Worm (Caenorhabditis elegans): Measurements from ENCODE around the gene fbxa-106.

The fbxa-106 gene

DNA sequence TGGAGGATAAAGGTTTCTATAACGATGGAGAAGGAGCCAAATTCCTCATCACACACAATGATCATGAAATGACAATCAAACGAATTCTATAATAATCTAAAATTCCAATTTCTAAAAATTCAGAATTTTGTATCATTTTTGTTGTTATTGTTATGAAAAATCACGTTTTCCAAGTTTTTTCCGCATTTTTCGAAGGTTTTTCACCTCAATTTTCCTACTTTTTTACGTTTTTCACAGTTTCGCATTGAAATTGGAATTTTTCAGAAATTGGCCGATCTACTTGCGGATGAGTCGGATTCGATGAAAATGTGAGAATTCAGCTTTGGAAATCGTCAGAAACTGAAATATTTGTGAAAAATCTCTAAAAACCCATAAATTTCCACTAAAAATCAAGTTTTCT, 40.1 kb upstream of the fbxa-106 start, which contains the start of gene fbxa-210:
TSS of gene fbxa-210 (plus strand) at position 301 of the 400 bp plus-strand sequence.
- TF ChIP-seq nhr-237 (tag; optimal IDR thresholded peaks at IDR 0.05) (no peak), nhr-76 (tag; optimal IDR thresholded peaks at IDR 0.05) (no peak), fos-1 (tag; optimal IDR thresholded peaks at IDR 0.05) (no peak), nhr-11 (tag; optimal IDR thresholded peaks at IDR 0.05) (no peak), elt-1 (tag; optimal IDR thresholded peaks at IDR 0.05) (no peak), tbx-2 (tag; optimal IDR thresholded peaks at IDR 0.05) (no peak), ceh-82 (tag; optimal IDR thresholded peaks at IDR 0.05) (no peak), nhr-25 (tag; optimal IDR thresholded peaks at IDR 0.05) (no peak), elt-2 (tag; optimal IDR thresholded peaks at IDR 0.05) (no peak), ama-1 (optimal IDR thresholded peaks at IDR 0.05) (no peak), ZK546.5 (tag; optimal IDR thresholded peaks at IDR 0.05) (no peak)

DNA sequence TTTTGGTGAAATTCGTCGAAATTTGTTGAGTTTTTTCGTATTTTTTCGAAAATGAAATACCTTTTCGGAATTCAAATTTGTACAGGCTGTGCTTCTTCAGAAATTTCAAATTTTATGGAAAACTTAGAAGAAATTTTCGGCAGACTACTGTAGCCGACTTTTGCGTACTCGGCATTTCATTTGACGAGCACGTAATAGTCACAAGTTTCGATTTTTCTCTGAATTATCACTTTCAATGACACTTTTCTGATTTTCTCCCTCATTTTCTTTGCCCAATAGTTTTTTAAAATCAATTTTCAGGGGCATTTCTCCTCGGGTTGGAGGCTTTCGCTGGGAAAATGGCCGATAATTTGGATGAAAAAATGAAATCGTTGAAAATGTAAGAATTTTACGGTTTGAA, 38.6 kb upstream of the fbxa-106 start, which contains the start of gene fbxa-107:
TSS of gene fbxa-107 (plus strand) at position 301 of the 400 bp plus-strand sequence.
- TF ChIP-seq nhr-11 (tag; optimal IDR thresholded peaks at IDR 0.05) = no peak
- no peak for TF ChIP-seq fkh-10 (GFP tag; optimal IDR thresholded peaks at IDR 0.05)
- no peak for TF ChIP-seq snpc-4 (tag; optimal IDR thresholded peaks at IDR 0.05)
- TF ChIP-seq hmg-11 (tag; optimal IDR thresholded peaks at IDR 0.05) = no peak
- no peak for TF ChIP-seq nhr-23 (tag; optimal IDR thresholded peaks at IDR 0.05)
- TF ChIP-seq tbx-2 (tag; optimal IDR thresholded peaks at IDR 0.05) = no peak
- no peak for TF ChIP-seq ceh-82 (tag; optimal IDR thresholded peaks at IDR 0.05)
- TF ChIP-seq nhr-67 (tag; optimal IDR thresholded peaks at IDR 0.05) = no peak
- no peak for TF ChIP-seq nhr-237 (tag; optimal IDR thresholded peaks at IDR 0.05)
- TF ChIP-seq mdl-1 (tag; optimal IDR thresholded peaks at IDR 0.05) = no peak
- no peak for TF ChIP-seq pqm-1 (tag; optimal IDR thresholded peaks at IDR 0.05)
- TF ChIP-seq nhr-77 (tag; optimal IDR thresholded peaks at IDR 0.05) = no peak
- no peak for TF ChIP-seq egl-27 (tag; optimal IDR thresholded peaks at IDR 0.05)
- TF ChIP-seq nfya-1 (tag; optimal IDR thresholded peaks at IDR 0.05; ENCODE audit: insufficient read depth) = no peak
- TF ChIP-seq ama-1 (optimal IDR thresholded peaks at IDR 0.05) = no peak
- TF ChIP-seq lin-39 (tag; optimal IDR thresholded peaks at IDR 0.05) = no peak
- TF ChIP-seq lsy-12 (tag; optimal IDR thresholded peaks at IDR 0.05) = no peak
- TF ChIP-seq mml-1 (tag; optimal IDR thresholded peaks at IDR 0.05) = no peak

DNA sequence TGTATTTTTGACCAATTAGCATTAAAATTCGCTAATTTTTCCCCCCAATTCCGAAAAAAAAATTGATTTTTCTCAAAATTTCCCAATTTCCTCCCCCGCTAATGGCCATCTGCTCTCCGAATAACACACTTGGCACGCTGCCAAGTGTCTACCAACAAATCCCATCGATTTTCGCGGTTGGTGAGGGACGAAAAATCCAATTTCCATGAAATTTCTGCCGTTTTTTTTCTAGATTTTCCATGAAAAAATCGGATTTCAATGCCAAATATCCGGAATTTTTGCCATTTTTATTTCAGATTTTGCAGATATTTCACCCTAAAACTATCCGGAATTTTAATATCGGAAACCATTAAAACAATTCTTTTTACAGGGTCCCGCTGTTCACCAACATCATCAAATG, 24.4 kb upstream of the fbxa-106 start:
- TF ChIP-seq sea-2 (GFP tag; optimal IDR thresholded peaks at IDR 0.05) = no peak
- TF ChIP-seq fkh-2 (tag; optimal IDR thresholded peaks at IDR 0.05) = no peak
- TF ChIP-seq fos-1 (tag; optimal IDR thresholded peaks at IDR 0.05) = no peak
- TF ChIP-seq pqm-1 (tag; optimal IDR thresholded peaks at IDR 0.05) = no peak
- TF ChIP-seq aly-2 (tag; optimal IDR thresholded peaks at IDR 0.05) = no peak
- no peak for TF ChIP-seq zag-1 (tag; optimal IDR thresholded peaks at IDR 0.05)
- TF ChIP-seq pha-4 (tag; optimal IDR thresholded peaks at IDR 0.05) = no peak
- no peak for TF ChIP-seq nhr-76 (tag; optimal IDR thresholded peaks at IDR 0.05)
- no peak for TF ChIP-seq hmg-11 (tag; optimal IDR thresholded peaks at IDR 0.05)

DNA sequence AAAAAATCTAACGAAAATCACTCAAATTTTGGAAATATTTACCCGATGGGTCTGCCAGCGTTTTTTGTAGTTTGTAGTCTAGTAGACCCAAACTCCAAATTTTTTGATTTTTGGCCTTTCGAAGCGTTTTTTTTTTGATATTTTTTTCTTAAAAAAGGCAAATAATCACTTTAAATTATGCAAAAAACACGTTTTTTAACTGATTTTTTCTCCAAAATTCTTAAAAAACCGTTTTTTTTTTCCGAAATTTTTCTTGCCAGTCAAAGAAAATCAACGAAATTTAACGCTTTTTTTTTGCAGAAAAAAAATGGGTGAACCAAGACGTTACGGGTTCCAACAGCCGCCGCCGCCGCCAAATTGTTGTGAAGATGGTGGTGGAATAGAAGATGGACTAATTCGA, 23.0 kb upstream of the fbxa-106 start, which contains the start of gene Y37H2A.1:
TSS of gene Y37H2A.1 (plus strand) at position 301 of the 400 bp plus-strand sequence.
- TF ChIP-seq lsy-12 (tag; optimal IDR thresholded peaks at IDR 0.05) (no peak), elt-1 (tag; optimal IDR thresholded peaks at IDR 0.05) (no peak), ceh-82 (tag; optimal IDR thresholded peaks at IDR 0.05) (no peak), pqm-1 (tag; optimal IDR thresholded peaks at IDR 0.05) (no peak), R02D3.7 (tag; optimal IDR thresholded peaks at IDR 0.05) (no peak), sea-2 (GFP tag; optimal IDR thresholded peaks at IDR 0.05) (no peak), nhr-23 (tag; optimal IDR thresholded peaks at IDR 0.05) (no peak), nhr-76 (tag; optimal IDR thresholded peaks at IDR 0.05) (no peak), egl-27 (tag; optimal IDR thresholded peaks at IDR 0.05) (no peak), lin-15B (tag; optimal IDR thresholded peaks at IDR 0.05) (no peak), nhr-28 (tag; optimal IDR thresholded peaks at IDR 0.05) (no peak), zag-1 (tag; optimal IDR thresholded peaks at IDR 0.05) (no peak), tbx-2 (tag; optimal IDR thresholded peaks at IDR 0.05) (no peak), ztf-11 (tag; optimal IDR thresholded peaks at IDR 0.05) (no peak), fos-1 (tag; optimal IDR thresholded peaks at IDR 0.05) (no peak), mml-1 (tag; optimal IDR thresholded peaks at IDR 0.05) (no peak), daf-12 (tag; optimal IDR thresholded peaks at IDR 0.05) (no peak), jun-1 (tag; optimal IDR thresholded peaks at IDR 0.05) (no peak), ceh-28 (tag; optimal IDR thresholded peaks at IDR 0.05) (no peak)
